Fruit fly (Drosophila melanogaster): Measurements from ENCODE around the gene CG33947.

The CG33947 gene

DNA sequence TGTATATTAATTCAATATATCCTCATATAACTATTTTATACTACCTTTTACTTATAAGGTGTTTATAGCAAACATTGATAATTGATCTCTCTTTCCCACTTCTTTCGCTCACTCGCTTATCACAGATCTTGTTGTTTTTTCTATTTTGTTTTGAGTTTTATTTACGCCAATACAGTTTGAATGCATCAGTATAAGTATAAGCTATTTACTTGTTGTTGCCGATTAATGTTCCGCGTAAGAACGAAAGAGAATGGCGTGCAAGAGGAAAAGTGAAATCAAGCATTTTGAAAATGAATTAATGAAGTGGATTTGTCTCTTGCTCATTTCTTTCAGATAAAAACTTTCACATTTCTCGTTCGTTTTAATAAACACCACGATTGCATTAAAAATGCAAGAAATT, 12.7 kb upstream of the CG33947 start:
- TF ChIP-seq CTCF (optimal IDR thresholded peaks at IDR 0.05) (no peak), CG8478 (optimal IDR thresholded peaks at IDR 0.05) (no peak)

DNA sequence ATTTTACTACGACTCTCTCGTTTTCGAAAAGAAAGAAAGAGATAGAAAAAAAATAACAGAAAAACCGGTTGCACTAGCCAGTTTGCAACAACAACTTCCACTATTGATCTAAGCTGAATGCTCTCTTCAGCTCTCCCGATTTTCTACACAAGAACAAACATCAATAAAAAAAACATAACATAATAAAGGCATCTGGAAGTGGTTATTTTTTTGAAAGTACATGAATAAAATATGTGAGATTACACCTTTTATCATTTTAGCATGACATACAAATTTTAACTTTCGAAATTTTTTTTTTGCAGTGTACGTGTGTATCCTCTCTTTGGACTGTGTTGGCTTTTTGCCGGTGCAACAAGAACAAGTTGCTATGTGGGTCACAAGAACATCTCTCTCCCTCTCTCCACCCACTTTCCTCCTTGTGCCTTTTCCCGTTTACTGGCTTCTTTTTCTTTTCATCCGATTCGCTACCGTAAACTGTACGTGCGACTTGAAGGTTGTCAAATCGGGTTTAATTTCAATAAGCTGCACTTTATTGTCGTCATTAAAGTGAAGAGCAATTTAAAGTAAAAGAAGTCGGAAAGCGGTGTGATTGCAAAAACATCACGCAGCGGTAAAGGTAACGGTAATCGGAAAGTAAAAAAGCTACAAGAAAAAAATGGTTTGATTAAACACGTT, 11.6 kb upstream of the CG33947 start:
- no peak for TF ChIP-seq CG8478 (optimal IDR thresholded peaks at IDR 0.05)
- TF ChIP-seq CTCF (optimal IDR thresholded peaks at IDR 0.05) = no peak

DNA sequence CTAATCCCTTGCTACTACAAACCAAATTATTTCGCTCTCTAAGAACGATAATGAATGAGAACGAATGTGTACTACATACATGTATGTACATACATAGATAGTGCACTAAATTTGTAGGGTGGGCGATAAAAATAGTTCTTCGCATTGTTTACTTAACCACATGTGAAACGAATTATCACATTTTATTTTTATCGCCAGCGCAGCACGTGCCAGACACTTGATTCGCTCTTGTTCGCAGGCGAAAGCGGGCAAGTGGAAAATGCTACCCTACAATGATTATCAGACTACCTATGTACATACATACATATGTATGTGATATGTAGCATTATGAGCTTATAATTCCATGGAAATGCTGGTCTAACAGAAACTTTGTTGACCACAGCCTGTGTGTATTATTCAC, 10.5 kb upstream of the CG33947 start:
- TF ChIP-seq CTCF (optimal IDR thresholded peaks at IDR 0.05) (no peak), CG8478 (optimal IDR thresholded peaks at IDR 0.05) (no peak)

DNA sequence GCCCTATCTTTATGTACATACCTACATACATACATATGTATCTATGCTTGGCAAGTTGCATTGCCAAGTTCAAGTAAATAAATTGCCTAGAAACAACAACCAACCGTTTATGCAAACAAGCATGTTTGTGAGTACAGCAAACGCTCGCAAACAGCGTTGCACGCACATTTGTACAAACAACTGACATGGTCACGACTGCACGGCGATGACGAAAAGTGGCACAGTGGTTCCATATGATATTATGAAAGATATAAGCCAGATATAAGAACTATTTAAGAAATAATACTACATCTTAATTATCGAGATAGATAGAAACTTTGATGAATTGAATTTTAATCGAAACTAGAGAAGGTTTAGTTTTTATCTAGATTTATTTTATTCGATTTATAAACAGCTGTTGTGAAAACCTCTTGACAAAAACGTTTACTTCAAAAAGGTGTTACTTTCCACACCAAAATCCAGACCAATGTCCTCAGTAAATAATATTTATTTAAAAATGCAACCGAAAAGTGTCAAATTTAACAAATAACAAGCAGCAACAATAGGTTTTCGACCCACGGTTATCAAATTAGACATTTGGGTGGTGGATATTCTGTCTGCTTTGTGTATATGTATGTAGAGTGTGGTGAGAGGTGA, 6.4 kb upstream of the CG33947 start:
- no peak for TF ChIP-seq CG8478 (optimal IDR thresholded peaks at IDR 0.05)
- no peak for TF ChIP-seq CTCF (optimal IDR thresholded peaks at IDR 0.05)

DNA sequence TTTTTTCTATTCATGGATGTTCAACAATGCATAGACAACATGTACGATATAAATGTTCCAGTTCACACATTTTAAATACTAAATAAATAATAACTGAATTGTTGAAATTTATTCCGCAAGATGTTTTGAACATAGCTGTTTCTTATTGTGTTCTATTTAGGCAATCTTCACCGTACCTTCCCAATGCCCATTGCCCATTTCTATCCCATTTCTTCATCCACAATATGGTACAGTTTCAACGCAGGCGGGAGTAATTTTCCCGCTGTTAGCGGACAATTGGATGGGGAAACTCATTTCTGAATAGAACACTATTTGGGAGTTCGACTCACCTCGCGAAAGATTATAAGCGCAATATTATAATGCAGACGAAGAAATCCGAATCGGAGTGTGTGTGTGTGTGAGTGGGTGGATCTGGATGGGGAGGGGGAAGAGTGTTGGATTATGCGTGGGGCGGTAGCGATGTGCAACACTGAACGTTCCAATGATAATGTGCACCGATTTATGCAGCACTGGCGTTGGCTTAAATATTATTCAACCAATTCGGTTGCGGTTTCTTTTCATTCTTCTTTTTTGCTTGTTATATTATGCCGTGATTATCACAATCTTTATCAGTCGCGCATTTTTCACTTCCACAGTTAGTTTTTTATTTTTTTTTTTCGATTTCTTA, 4.2 kb upstream of the CG33947 start:
- no peak for TF ChIP-seq CTCF (optimal IDR thresholded peaks at IDR 0.05)
- TF ChIP-seq CG8478 (optimal IDR thresholded peaks at IDR 0.05) = no peak

DNA sequence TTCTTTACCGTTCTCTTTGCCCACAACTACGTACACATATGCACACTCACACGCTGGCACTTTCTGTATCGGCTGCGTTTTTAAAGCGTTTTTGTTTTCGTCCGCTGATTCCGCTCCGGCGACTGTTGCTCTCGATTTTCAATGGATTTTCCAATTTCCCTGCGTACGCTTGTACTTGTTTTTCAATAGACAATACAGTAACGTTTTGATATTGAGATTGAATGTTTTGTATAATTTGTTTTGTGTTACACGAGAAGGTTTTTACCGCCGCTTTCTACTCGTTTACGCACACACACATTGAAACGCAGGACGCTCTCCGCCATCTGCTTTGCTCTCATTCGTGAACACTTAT, 3.7 kb upstream of the CG33947 start:
- TF ChIP-seq CG8478 (optimal IDR thresholded peaks at IDR 0.05) (no peak), CTCF (optimal IDR thresholded peaks at IDR 0.05) (no peak)

DNA sequence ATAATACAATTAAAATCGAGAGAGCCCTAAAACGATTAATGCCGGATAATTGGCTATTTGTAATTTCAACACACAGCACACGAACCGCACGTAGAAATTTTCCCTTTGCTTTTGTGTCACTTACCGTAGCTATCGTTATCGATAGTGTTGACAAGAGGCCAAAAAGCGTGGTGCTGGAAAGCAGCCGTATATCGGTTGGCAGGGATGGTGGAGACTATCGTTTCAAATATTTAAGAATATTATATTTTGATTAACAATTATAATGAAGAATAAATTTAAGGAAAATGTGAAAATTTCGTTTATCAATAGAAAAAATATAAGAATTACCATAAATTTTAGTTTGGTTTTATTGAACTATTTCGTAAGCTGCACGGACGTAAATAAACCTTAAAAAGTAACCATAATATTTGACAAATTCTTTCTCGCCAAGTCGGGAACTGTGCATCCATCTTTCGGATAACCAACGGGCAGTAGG, 3.2 kb upstream of the CG33947 start, which contains the start of gene JIL-1:
TSS of gene JIL-1 (minus strand) at position 148 of the 475 bp plus-strand sequence.
- TF ChIP-seq CG8478 (optimal IDR thresholded peaks at IDR 0.05) (no peak), CTCF (optimal IDR thresholded peaks at IDR 0.05) (peak in 1 of 2 experiments; percentile 2)

DNA sequence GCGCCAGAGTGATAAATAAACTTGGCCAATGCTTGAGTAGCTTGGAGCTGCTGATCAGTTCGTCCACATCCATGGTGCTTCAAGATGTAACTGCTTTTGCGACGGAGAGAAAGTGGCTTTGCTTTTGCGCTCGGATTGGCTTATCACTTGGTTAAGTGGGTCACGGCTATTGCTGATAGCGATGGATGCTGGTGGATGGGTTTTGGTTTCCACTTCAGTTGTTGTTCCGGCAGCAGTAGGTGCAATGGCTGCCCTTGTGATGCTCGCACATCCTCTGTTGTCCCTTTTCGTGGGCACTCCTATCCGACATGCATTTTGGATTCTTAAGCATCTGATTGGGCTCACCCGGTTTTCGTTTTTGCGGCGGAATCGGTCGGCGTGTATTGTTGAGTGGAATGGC, 2.0 kb upstream of the CG33947 start:
- no peak for TF ChIP-seq CTCF (optimal IDR thresholded peaks at IDR 0.05)
- no peak for TF ChIP-seq CG8478 (optimal IDR thresholded peaks at IDR 0.05)

DNA sequence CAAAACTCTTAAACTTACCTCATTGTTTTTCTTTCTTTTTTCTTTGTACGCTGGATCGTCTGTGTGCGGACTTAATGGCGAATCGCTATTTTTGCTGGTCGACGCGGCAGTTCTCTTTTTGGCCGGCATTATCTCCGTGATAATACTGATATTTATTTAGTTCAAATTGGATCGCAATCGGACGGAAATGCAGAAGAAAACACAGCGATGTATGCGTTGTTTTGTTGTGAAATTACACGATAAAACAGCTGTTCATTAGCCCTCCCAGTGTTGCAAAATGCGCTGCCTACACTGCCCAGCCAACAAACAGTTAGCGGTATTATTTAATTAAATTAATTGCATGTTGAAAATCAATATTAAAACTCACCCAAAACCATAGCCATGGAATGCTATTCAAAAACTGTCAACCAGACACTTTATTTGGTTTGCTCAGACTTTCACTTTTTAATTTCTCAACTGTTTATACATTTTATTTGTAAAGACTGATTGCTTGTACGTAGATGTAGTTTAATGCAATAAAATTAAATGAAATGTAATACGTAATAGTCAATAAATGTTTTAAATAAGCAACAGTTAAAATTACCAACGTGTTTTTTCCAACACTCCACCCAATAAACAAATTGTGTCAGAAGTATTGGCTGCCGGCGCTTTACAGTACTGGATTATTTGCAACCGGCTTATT, 1.8 kb downstream of the CG33947 start, which contains the start of the genes Irbp18 and APP-BP1:
TSS of gene Irbp18 (minus strand) at position 205 of the 682 bp plus-strand sequence.
TSS of gene APP-BP1 (plus strand) at position 431 of the 682 bp plus-strand sequence.
- TF ChIP-seq CG8478 (optimal IDR thresholded peaks at IDR 0.05) (no peak), CTCF (optimal IDR thresholded peaks at IDR 0.05) (no peak)

DNA sequence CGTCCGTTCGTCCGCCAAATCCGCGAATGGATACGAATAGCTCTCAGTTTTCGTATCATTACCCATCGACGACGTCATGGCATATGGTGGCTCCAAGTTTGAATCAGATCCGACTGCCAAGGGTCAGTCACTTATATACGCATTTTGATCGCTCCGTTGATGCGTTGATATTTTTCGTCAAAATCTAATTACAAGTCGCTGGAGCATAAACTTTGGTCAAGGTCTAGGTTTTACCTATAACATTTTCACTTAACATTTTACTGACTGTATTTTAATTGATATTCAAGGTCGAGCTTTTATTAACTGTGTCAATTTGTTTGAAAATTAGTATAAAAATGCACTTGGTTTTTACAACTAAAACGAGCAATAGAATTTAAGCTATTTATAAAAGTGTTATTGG, 5.3 kb downstream of the CG33947 start, which contains the start of gene Elo68beta:
TSS of gene Elo68beta (minus strand) at position 101 of the 400 bp plus-strand sequence.
- TF ChIP-seq CG8478 (optimal IDR thresholded peaks at IDR 0.05) (no peak), CTCF (optimal IDR thresholded peaks at IDR 0.05) (no peak)

DNA sequence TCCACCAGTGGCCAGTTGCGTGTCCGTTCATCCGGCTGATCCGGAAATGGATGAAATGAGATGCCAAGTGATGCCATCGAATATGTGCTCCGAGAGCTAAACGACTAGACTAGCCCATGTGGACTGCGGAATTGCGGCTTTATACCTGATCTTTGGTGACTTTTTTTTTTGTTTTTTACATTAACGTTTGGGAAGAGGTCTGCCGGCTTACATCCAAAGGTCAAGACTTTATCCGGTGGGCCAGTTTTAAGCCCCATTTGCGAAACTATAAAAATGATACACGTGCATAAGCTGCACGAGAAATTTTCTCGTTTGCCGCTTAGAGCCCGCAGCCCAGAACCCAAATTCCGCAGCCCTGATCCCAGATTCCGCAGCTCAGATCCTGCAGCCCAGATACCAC, 6.6 kb downstream of the CG33947 start, which contains the start of gene Elo68alpha:
TSS of gene Elo68alpha (minus strand) at position 101 of the 400 bp plus-strand sequence.
- no peak for TF ChIP-seq CG8478 (optimal IDR thresholded peaks at IDR 0.05)
- no peak for TF ChIP-seq CTCF (optimal IDR thresholded peaks at IDR 0.05)

DNA sequence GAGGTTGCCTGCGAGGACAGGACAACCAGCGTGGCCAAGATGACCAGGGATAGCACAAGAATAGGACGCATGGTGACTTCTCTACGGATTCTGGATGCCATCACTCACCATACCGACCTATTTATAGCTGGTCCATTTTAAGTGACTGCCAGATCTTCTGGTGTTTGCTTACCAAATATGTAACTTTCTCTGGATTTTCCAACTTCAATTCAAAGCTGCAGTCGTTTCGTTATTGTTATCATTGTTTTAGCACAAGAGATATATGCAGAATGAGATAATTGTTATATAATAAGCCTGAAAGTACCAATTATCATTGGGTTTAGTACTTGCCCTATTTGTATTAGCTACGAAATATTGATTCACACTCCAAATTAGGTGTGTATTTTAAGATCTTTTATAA, 7.5 kb downstream of the CG33947 start, which contains the start of gene CG32071:
TSS of gene CG32071 (minus strand) at position 101 of the 400 bp plus-strand sequence.
- TF ChIP-seq CTCF (optimal IDR thresholded peaks at IDR 0.05) (no peak), CG8478 (optimal IDR thresholded peaks at IDR 0.05) (no peak)

DNA sequence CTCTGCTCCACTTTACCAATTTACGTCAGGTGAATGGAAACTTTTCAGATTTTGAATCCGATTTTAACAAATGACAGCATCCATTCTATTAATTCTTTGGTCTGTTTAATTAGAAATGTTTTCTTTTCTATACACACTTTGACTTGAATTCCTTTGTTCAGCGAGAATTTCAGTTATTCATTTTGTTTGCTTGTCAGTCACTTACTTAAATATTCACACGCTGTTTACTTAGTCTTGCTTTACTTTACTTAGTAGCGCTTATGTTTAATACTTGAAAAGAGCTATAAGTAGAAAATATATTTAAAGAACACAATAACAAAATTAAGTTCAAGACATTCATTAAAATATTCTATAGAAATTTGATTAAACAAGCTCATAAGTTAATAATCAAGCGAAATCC, 11.1 kb downstream of the CG33947 start, which contains the start of gene CG32073:
TSS of gene CG32073 (minus strand) at position 151 of the 400 bp plus-strand sequence.
- TF ChIP-seq CG8478 (optimal IDR thresholded peaks at IDR 0.05) = no peak
- no peak for TF ChIP-seq CTCF (optimal IDR thresholded peaks at IDR 0.05)

DNA sequence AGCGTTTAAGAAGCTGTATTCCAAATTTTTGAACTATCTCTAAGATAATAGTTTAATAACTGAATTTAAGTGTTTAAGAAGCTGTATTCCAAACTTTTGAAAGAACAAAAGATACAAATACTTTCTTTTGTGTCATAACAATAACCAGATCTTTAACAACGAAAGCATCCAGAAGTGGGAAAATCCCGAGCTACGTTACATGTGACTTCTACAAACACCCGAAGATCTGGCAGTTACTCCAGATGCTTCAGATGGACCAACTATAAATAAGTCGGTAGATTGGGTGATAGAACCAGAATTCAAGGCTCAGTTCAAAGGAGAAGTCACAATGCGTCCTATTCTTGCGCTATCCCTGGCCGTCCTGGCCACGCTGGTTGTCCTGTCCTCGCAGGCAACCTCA, 11.6 kb downstream of the CG33947 start, which contains the start of gene CG12522:
TSS of gene CG12522 (plus strand) at position 301 of the 400 bp plus-strand sequence.
- TF ChIP-seq CG8478 (optimal IDR thresholded peaks at IDR 0.05) = no peak
- TF ChIP-seq CTCF (optimal IDR thresholded peaks at IDR 0.05) = no peak

DNA sequence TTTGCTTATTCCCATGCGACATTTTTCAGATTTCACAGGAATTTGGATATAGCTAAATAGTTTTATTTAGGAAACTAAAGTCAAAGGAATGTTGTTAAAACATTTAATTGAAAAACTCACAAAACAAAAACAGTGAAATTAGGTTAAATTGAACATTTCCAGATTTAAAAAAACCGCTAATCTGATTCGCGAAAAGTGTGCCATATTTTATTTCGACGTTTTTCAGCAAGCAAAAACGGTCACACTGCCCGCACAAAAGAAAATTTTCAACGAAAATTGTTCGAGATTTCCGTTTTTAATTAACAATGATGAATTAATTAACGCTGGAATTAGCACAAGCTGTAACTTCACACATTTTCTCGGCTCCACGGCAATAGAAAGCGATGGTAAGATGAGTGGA, 13.2 kb downstream of the CG33947 start, which contains the start of the genes CG34012 and emei:
TSS of gene CG34012 (minus strand) at position 52 of the 400 bp plus-strand sequence.
TSS of gene emei (plus strand) at position 237 of the 400 bp plus-strand sequence.
- TF ChIP-seq CTCF (optimal IDR thresholded peaks at IDR 0.05) (no peak), CG8478 (optimal IDR thresholded peaks at IDR 0.05) (no peak)
